Worm (Caenorhabditis elegans) whole organism, L1 larva: ENCODE results near the gene tsp-17.

Experiments
- C04F5.9 ChIP-seq: sonication (generic microtip); optimal IDR thresholded peaks from 2 replicates; lab custom pipeline; 2016; ENCODE audit warnings: missing genetic modification characterization, missing compliant biosample characterization
- Y116A8C.19 ChIP-seq: sonication (generic microtip); optimal IDR thresholded peaks from 2 replicates; lab custom pipeline; 2016; ENCODE audit warnings: missing compliant biosample characterization, missing genetic modification characterization, borderline replicate concordance
- aha-1 ChIP-seq: fragments of 150-350 bp; optimal IDR thresholded peaks from 2 replicates; lab custom pipeline; 2014; ENCODE audit warnings: missing biosample characterization, missing genetic modification characterization
- blmp-1 ChIP-seq: fragments of 150-350 bp; optimal IDR thresholded peaks from 2 replicates; lab custom pipeline; 2014; ENCODE audit warnings: missing biosample characterization, missing genetic modification characterization
- ces-1 ChIP-seq: fragments of 150-350 bp; optimal IDR thresholded peaks from 2 replicates; lab custom pipeline; 2014; ENCODE audit warnings: missing biosample characterization, missing genetic modification reagents, missing genetic modification characterization
- dpl-1 ChIP-seq, 3 experiments: fragments of 150-350 bp in 2 of 3; sonication (generic microtip) in 1 of 3; optimal IDR thresholded peaks; 2 replicates each; lab custom pipeline; 2014 to 2017; ENCODE audit warnings: missing biosample characterization in 3 of 3, missing genetic modification characterization in 3 of 3, missing genetic modification reagents in 3 of 3
- dsc-1 ChIP-seq: sonication (generic microtip); optimal IDR thresholded peaks from 2 replicates; lab custom pipeline; 2016; ENCODE audit warnings: mild to moderate bottlenecking, missing genetic modification characterization, missing compliant biosample characterization
- efl-1 ChIP-seq, 4 experiments: fragments of 150-350 bp; optimal IDR thresholded peaks in 3 of 4; peaks in 1 of 4; 1 replicate in 1 of 4; 2 replicates in 3 of 4; lab custom pipeline; 2014; ENCODE audit warnings: missing biosample characterization in 2 of 4, missing genetic modification characterization in 2 of 4, missing genetic modification reagents in 2 of 4
- efl-3 ChIP-seq: fragments of 200-800 bp; sonication (Bioruptor generic); optimal IDR thresholded peaks from 2 replicates; lab custom pipeline; 2018; ENCODE audit warnings: mild to moderate bottlenecking, missing genetic modification characterization, missing compliant biosample characterization
- egl-13 ChIP-seq: sonication (generic microtip); optimal IDR thresholded peaks from 2 replicates; lab custom pipeline; 2016; ENCODE audit warnings: missing genotype, missing genetic modification reagents, missing genetic modification characterization, missing compliant biosample characterization
- ets-5 ChIP-seq: fragments of 200-800 bp; sonication (Bioruptor generic); IDR thresholded peaks from 2 replicates; pipeline ENCODE4 v1.3.6; 2022; ENCODE audit warnings: missing genetic modification characterization, missing compliant biosample characterization
- fkh-10 ChIP-seq: sonication (generic microtip); optimal IDR thresholded peaks from 2 replicates; lab custom pipeline; 2017; ENCODE audit warnings: missing biosample characterization, missing genetic modification reagents, missing genetic modification characterization
- fkh-4 ChIP-seq: sonication (generic microtip); optimal IDR thresholded peaks from 2 replicates; lab custom pipeline; 2016; ENCODE audit warnings: missing compliant biosample characterization, missing genetic modification characterization, borderline replicate concordance
- fkh-8 ChIP-seq: sonication (generic microtip); optimal IDR thresholded peaks from 2 replicates; lab custom pipeline; 2016; ENCODE audit warnings: mild to moderate bottlenecking, missing genetic modification characterization, missing compliant biosample characterization
- fos-1 ChIP-seq: fragments of 150-350 bp; optimal IDR thresholded peaks from 2 replicates; lab custom pipeline; 2014; ENCODE audit warnings: missing biosample characterization, missing genetic modification characterization
- grh-1 ChIP-seq: fragments of 200-800 bp; sonication (Bioruptor generic); IDR thresholded peaks from 2 replicates; pipeline ENCODE4 v1.3.6; 2022; ENCODE audit warnings: missing genetic modification reagents, missing genetic modification characterization, missing compliant biosample characterization
- hlh-17 ChIP-seq: fragments of 200-800 bp; sonication (Bioruptor generic); optimal IDR thresholded peaks from 2 replicates; lab custom pipeline; 2018; ENCODE audit warnings: missing genetic modification characterization, mild to moderate bottlenecking, missing compliant biosample characterization, moderate library complexity, borderline replicate concordance
- hlh-4 ChIP-seq: sonication (generic microtip); optimal IDR thresholded peaks from 2 replicates; lab custom pipeline; 2016; ENCODE audit warnings: mild to moderate bottlenecking, missing genetic modification characterization, missing compliant biosample characterization
- isw-1 ChIP-seq: fragments of 200-800 bp; sonication (Bioruptor generic); IDR thresholded peaks from 2 replicates; pipeline ENCODE4 v1.3.6; 2022; ENCODE audit warnings: missing genetic modification characterization, missing compliant biosample characterization
- jun-1 ChIP-seq: fragments of 150-350 bp; optimal IDR thresholded peaks from 2 replicates; lab custom pipeline; 2014; ENCODE audit warnings: missing biosample characterization, missing genetic modification reagents, missing genetic modification characterization
- lin-14 ChIP-seq: fragments of 200-800 bp; sonication (Bioruptor generic); optimal IDR thresholded peaks from 2 replicates; lab custom pipeline; 2018; ENCODE audit warnings: mild to moderate bottlenecking, missing genetic modification characterization, moderate library complexity, missing compliant biosample characterization
- lin-15B ChIP-seq: fragments of 150-350 bp; sonication (generic microtip); optimal IDR thresholded peaks from 3 replicates; lab custom pipeline; 2014; ENCODE audit warnings: missing biosample characterization, missing genetic modification characterization
- lin-35 ChIP-seq, 2 experiments: fragments of 150-350 bp; optimal IDR thresholded peaks; 2 replicates each; lab custom pipeline; 2014; ENCODE audit warnings: missing biosample characterization in 2 of 2, missing genetic modification characterization in 2 of 2, missing genetic modification reagents in 2 of 2
- mab-9 ChIP-seq: fragments of 200-800 bp; sonication (Bioruptor generic); IDR thresholded peaks from 2 replicates; pipeline ENCODE4 v1.3.6; 2022; ENCODE audit warnings: missing genetic modification reagents, missing genetic modification characterization, missing compliant biosample characterization
- mdl-1 ChIP-seq, 2 experiments: fragments of 150-350 bp; optimal IDR thresholded peaks; 2 replicates each; lab custom pipeline; 2014 to 2017; ENCODE audit warnings: missing biosample characterization in 2 of 2, missing genetic modification characterization in 2 of 2, inconsistent platforms in 1 of 2
- mef-2 ChIP-seq: fragments of 150-350 bp; optimal IDR thresholded peaks from 2 replicates; lab custom pipeline; 2014; ENCODE audit warnings: missing biosample characterization, missing genetic modification characterization
- nhr-11 ChIP-seq: fragments of 150-350 bp; optimal IDR thresholded peaks from 2 replicates; lab custom pipeline; 2014; ENCODE audit warnings: missing biosample characterization, missing genetic modification characterization
- nhr-47 ChIP-seq: sonication (generic microtip); optimal IDR thresholded peaks from 2 replicates; lab custom pipeline; 2016; ENCODE audit warnings: mild to moderate bottlenecking, missing genetic modification characterization, moderate library complexity, missing compliant biosample characterization
- nhr-71 ChIP-seq: sonication (generic microtip); optimal IDR thresholded peaks from 2 replicates; lab custom pipeline; 2016; ENCODE audit warnings: mild to moderate bottlenecking, missing genetic modification characterization, moderate library complexity, missing compliant biosample characterization
- nhr-84 ChIP-seq: sonication (generic microtip); optimal IDR thresholded peaks from 2 replicates; lab custom pipeline; 2017; ENCODE audit warnings: missing biosample characterization, missing genetic modification characterization
- nhr-85 ChIP-seq: sonication (generic microtip); peaks from one replicate; lab custom pipeline; 2016; ENCODE audit warnings: missing genetic modification characterization, inconsistent platforms, missing compliant biosample characterization
- pag-3 ChIP-seq: sonication (generic microtip); optimal IDR thresholded peaks from 2 replicates; lab custom pipeline; 2017; ENCODE audit warnings: missing genetic modification characterization, mild to moderate bottlenecking, missing compliant biosample characterization, antibody characterized with exemption, borderline replicate concordance; ENCODE audit not compliant: insufficient read depth
- rnt-1 ChIP-seq: sonication (generic microtip); optimal IDR thresholded peaks from 2 replicates; lab custom pipeline; 2016; ENCODE audit warnings: mild to moderate bottlenecking, missing genetic modification characterization, moderate library complexity, missing compliant biosample characterization
- snu-23 ChIP-seq: sonication (generic microtip); optimal IDR thresholded peaks from 2 replicates; lab custom pipeline; 2016; ENCODE audit warnings: missing genetic modification characterization, missing compliant biosample characterization
- sox-4 ChIP-seq: sonication (generic microtip); optimal IDR thresholded peaks from 2 replicates; lab custom pipeline; 2016; ENCODE audit warnings: missing genetic modification characterization, missing compliant biosample characterization
- unc-86 ChIP-seq: sonication (generic microtip); optimal IDR thresholded peaks from 2 replicates; lab custom pipeline; 2016; ENCODE audit warnings: missing genetic modification characterization, missing compliant biosample characterization
- ztf-4 ChIP-seq: fragments of 150-350 bp; optimal IDR thresholded peaks from 2 replicates; lab custom pipeline; 2014; ENCODE audit warnings: missing biosample characterization, missing genetic modification characterization

The tsp-17 gene

ce11 chrX:3709747-3710146 is 28.8 kb downstream of the tsp-17 start:
- TF ChIP-seq snu-23 (peak; percentile 4), dsc-1 (tag; lab: Kevin White, UChicago) (peak; percentile 94), rnt-1 (tag; lab: Kevin White, UChicago) (peak; percentile 32), fkh-4 (tag; lab: Kevin White, UChicago) (peak; percentile 80), mab-9 (GFP tag; lab: Robert Waterston, UW) (no peak), lin-14 (GFP tag; lab: Kevin White, UChicago) (peak; percentile 33), efl-1 (optimal IDR thresholded peaks at IDR 0.05; lab: Kevin White, UChicago) (no peak), efl-1 (GFP tag; optimal IDR thresholded peaks at IDR 0.05 in 1 of 2; lab: Kevin White, UChicago) (peak in 1 of 2 experiments; percentile 70), nhr-71 (tag; lab: Kevin White, UChicago) (peak; percentile 50), C04F5.9 (tag; lab: Kevin White, UChicago) (no peak), blmp-1 (tag; lab: Kevin White, UChicago) (no peak)
- TF ChIP-seq, all 84 proteins: peak for 7

- no peak for TF ChIP-seq egl-13 (tag; lab: Kevin White, UChicago)
- no peak for TF ChIP-seq ets-5 (GFP tag; lab: Robert Waterston, UW)
- TF ChIP-seq fkh-4 (tag; lab: Kevin White, UChicago) = peak; percentile 95
- peak; percentile 34 for TF ChIP-seq nhr-85 (tag; lab: Kevin White, UChicago)
- TF ChIP-seq dpl-1 (GFP tag; optimal IDR thresholded peaks at IDR 0.05; lab: Kevin White, UChicago) = no peak
- TF ChIP-seq dsc-1 (tag; lab: Kevin White, UChicago) = peak; percentile 99
- TF ChIP-seq fkh-8 (tag; lab: Kevin White, UChicago) = no peak
- no peak for TF ChIP-seq lin-35 (GFP tag; optimal IDR thresholded peaks at IDR 0.05; lab: Kevin White, UChicago)
- peak; percentile 59 for TF ChIP-seq nhr-71 (tag; lab: Kevin White, UChicago)
- TF ChIP-seq mef-2 (tag; lab: Kevin White, UChicago) = no peak
- TF ChIP-seq mdl-1 (tag; optimal IDR thresholded peaks at IDR 0.05; lab: Kevin White, UChicago) = no peak
- TF ChIP-seq aha-1 (tag; lab: Kevin White, UChicago) = no peak
- no peak for TF ChIP-seq sox-4 (tag; lab: Kevin White, UChicago)
- TF ChIP-seq fos-1 (tag; lab: Kevin White, UChicago) = no peak
- no peak for TF ChIP-seq jun-1
- no peak for TF ChIP-seq isw-1 (GFP tag; lab: Robert Waterston, UW)
- TF ChIP-seq mab-9 (GFP tag; lab: Robert Waterston, UW) = no peak
- no peak for TF ChIP-seq pag-3
- TF ChIP-seq lin-14 (GFP tag; lab: Kevin White, UChicago) = peak; percentile 40
- TF ChIP-seq ces-1 (GFP tag; lab: Kevin White, UChicago) = no peak
- TF ChIP-seq C04F5.9 (tag; lab: Kevin White, UChicago) = no peak
- peak; percentile 30 for TF ChIP-seq rnt-1 (tag; lab: Kevin White, UChicago)
Measured at ce11 chrX:3711581-3712101, 30.7 kb downstream of the tsp-17 start.

ce11 chrX:3714797-3715196 is 33.8 kb downstream of the tsp-17 start, which contains the start of gene C01C4.2:
C01C4.2 (plus strand) TSS chrX:3715097.
- TF ChIP-seq nhr-11 (no peak), Y116A8C.19 (tag; lab: Kevin White, UChicago) (no peak), egl-13 (tag; lab: Kevin White, UChicago) (no peak), mef-2 (tag; lab: Kevin White, UChicago) (no peak), grh-1 (GFP tag; lab: Robert Waterston, UW) (no peak), lin-15B (tag; lab: Kevin White, UChicago) (no peak), hlh-17 (GFP tag; lab: Kevin White, UChicago) (no peak), blmp-1 (tag; lab: Kevin White, UChicago) (no peak), nhr-84 (no peak), unc-86 (tag; lab: Kevin White, UChicago) (no peak), jun-1 (no peak), mab-9 (GFP tag; lab: Robert Waterston, UW) (no peak), hlh-4 (tag; lab: Kevin White, UChicago) (no peak), ztf-4 (tag; lab: Kevin White, UChicago) (no peak), fkh-10 (no peak), nhr-47 (no peak), nhr-71 (tag; lab: Kevin White, UChicago) (no peak), efl-3 (no peak)
